Worm (Caenorhabditis elegans) whole organism, late embryonic: ENCODE results near the gene srj-5.
A peak's percentile ranks its signal among the peaks of the same experiment; 100 is the strongest.

Experiments
- C08G9.2 ChIP-seq: sonication (generic microtip); optimal IDR thresholded peaks from 2 replicates; lab custom pipeline; 2016; ENCODE audit warnings: mild to moderate bottlenecking, missing genetic modification characterization, moderate library complexity, missing compliant biosample characterization
- C38D4.7 ChIP-seq: fragments of 200-800 bp; sonication (Bioruptor generic); optimal IDR thresholded peaks from 2 replicates; lab custom pipeline; 2018; ENCODE audit warnings: mild to moderate bottlenecking, missing genetic modification characterization, moderate library complexity, missing compliant biosample characterization
- F13H6.1 ChIP-seq: sonication (generic microtip); optimal IDR thresholded peaks from 2 replicates; lab custom pipeline; 2016; ENCODE audit warnings: missing genetic modification characterization, missing compliant biosample characterization
- K02D7.2 ChIP-seq: sonication (generic microtip); optimal IDR thresholded peaks from 2 replicates; lab custom pipeline; 2017; ENCODE audit warnings: mild to moderate bottlenecking, missing genetic modification characterization, missing compliant biosample characterization
- K09A11.1 ChIP-seq: sonication (generic microtip); optimal IDR thresholded peaks from 2 replicates; lab custom pipeline; 2017; ENCODE audit warnings: antibody characterized with exemption, mild to moderate bottlenecking, missing genetic modification characterization, missing compliant biosample characterization; ENCODE audit not compliant: insufficient read depth
- T23F11.4 ChIP-seq: fragments of 200-800 bp; sonication (Bioruptor generic); optimal IDR thresholded peaks from 2 replicates; lab custom pipeline; 2018; ENCODE audit warnings: mild to moderate bottlenecking, missing genetic modification characterization, missing compliant biosample characterization
- ama-1 ChIP-seq: fragments of 150-350 bp; optimal IDR thresholded peaks from 2 replicates; lab custom pipeline; 2014
- ceh-24 ChIP-seq: sonication (generic microtip); optimal IDR thresholded peaks from 2 replicates; lab custom pipeline; 2016; ENCODE audit warnings: mild to moderate bottlenecking, missing genetic modification characterization, missing compliant biosample characterization
- ceh-45 ChIP-seq: fragments of 200-800 bp; sonication (Bioruptor generic); IDR thresholded peaks from 2 replicates; pipeline ENCODE4 v1.3.6; 2022; ENCODE audit warnings: missing genetic modification reagents, missing genetic modification characterization, missing compliant biosample characterization
- ceh-6 ChIP-seq: fragments of 200-800 bp; sonication (Bioruptor generic); optimal IDR thresholded peaks from 2 replicates; lab custom pipeline; 2018; ENCODE audit warnings: mild to moderate bottlenecking, missing genetic modification characterization, missing compliant biosample characterization
- che-1 ChIP-seq: sonication (generic microtip); optimal IDR thresholded peaks from 2 replicates; lab custom pipeline; 2016; ENCODE audit warnings: mild to moderate bottlenecking, missing genetic modification characterization, missing compliant biosample characterization
- elt-2 ChIP-seq: sonication (generic microtip); optimal IDR thresholded peaks from 2 replicates; lab custom pipeline; 2016; ENCODE audit warnings: missing genetic modification reagents, missing genetic modification characterization, missing compliant biosample characterization
- ets-4 ChIP-seq: sonication (generic microtip); optimal IDR thresholded peaks from 2 replicates; lab custom pipeline; 2016; ENCODE audit warnings: missing genetic modification characterization, missing compliant biosample characterization
- eyg-1 ChIP-seq: sonication (generic microtip); optimal IDR thresholded peaks from 2 replicates; lab custom pipeline; 2016; ENCODE audit warnings: missing genotype, missing genetic modification characterization, missing compliant biosample characterization
- fkh-10 ChIP-seq: fragments of 150-350 bp; optimal IDR thresholded peaks from 2 replicates; lab custom pipeline; 2014; ENCODE audit warnings: missing biosample characterization, missing genetic modification reagents, missing genetic modification characterization
- gmeb-2 ChIP-seq: sonication (generic microtip); optimal IDR thresholded peaks from 2 replicates; lab custom pipeline; 2016; ENCODE audit warnings: missing genetic modification characterization, inconsistent platforms, missing compliant biosample characterization
- hlh-30 ChIP-seq: sonication (generic microtip); optimal IDR thresholded peaks from 2 replicates; lab custom pipeline; 2017; ENCODE audit warnings: antibody characterized with exemption, missing genetic modification characterization, missing compliant biosample characterization; ENCODE audit not compliant: insufficient read depth
- lim-6 ChIP-seq: sonication (generic microtip); optimal IDR thresholded peaks from 2 replicates; lab custom pipeline; 2016; ENCODE audit warnings: missing genetic modification characterization, missing compliant biosample characterization
- lin-11 ChIP-seq: fragments of 200-800 bp; sonication (Bioruptor generic); optimal IDR thresholded peaks from 2 replicates; lab custom pipeline; 2018; ENCODE audit warnings: mild to moderate bottlenecking, missing genetic modification characterization, missing compliant biosample characterization
- madf-2 ChIP-seq: sonication (generic microtip); optimal IDR thresholded peaks from 2 replicates; lab custom pipeline; 2017; ENCODE audit warnings: missing genetic modification characterization, missing compliant biosample characterization
- mec-3 ChIP-seq: sonication (generic microtip); optimal IDR thresholded peaks from 2 replicates; lab custom pipeline; 2016; ENCODE audit warnings: borderline replicate concordance, missing genetic modification characterization, missing compliant biosample characterization
- nfya-1 ChIP-seq: sonication (generic microtip); optimal IDR thresholded peaks from 2 replicates; lab custom pipeline; 2017; ENCODE audit warnings: missing genetic modification characterization, mild to moderate bottlenecking, missing compliant biosample characterization, antibody characterized with exemption, moderate library complexity
- nhr-11 ChIP-seq: fragments of 150-350 bp; optimal IDR thresholded peaks from 2 replicates; lab custom pipeline; 2014; ENCODE audit warnings: missing biosample characterization, missing genetic modification characterization
- nhr-232 ChIP-seq: sonication (generic microtip); optimal IDR thresholded peaks from 2 replicates; lab custom pipeline; 2016; ENCODE audit warnings: missing genetic modification characterization, missing compliant biosample characterization
- npax-4 ChIP-seq: sonication (generic microtip); optimal IDR thresholded peaks from 2 replicates; lab custom pipeline; 2016; ENCODE audit warnings: missing genetic modification characterization, missing compliant biosample characterization
- pag-3 ChIP-seq: sonication (generic microtip); optimal IDR thresholded peaks from 2 replicates; lab custom pipeline; 2016; ENCODE audit warnings: missing compliant biosample characterization, missing genetic modification characterization, borderline replicate concordance
- pat-9 ChIP-seq: fragments of 200-800 bp; sonication (Bioruptor generic); optimal IDR thresholded peaks from 2 replicates; lab custom pipeline; 2018; ENCODE audit warnings: mild to moderate bottlenecking, missing genetic modification characterization, moderate library complexity, missing compliant biosample characterization
- pax-1 ChIP-seq: fragments of 150-350 bp; optimal IDR thresholded peaks from 2 replicates; lab custom pipeline; 2014; ENCODE audit warnings: missing biosample characterization, missing genetic modification characterization
- pha-2 ChIP-seq: sonication (generic microtip); optimal IDR thresholded peaks from 2 replicates; lab custom pipeline; 2017; ENCODE audit warnings: mild to moderate bottlenecking, missing genetic modification characterization, missing compliant biosample characterization
- pqm-1 ChIP-seq: sonication (generic microtip); optimal IDR thresholded peaks from 2 replicates; lab custom pipeline; 2016; ENCODE audit warnings: missing genetic modification characterization, missing compliant biosample characterization
- pros-1 ChIP-seq: fragments of 150-350 bp; optimal IDR thresholded peaks from 2 replicates; lab custom pipeline; 2014; ENCODE audit warnings: missing biosample characterization, missing genetic modification reagents, missing genetic modification characterization
- sox-4 ChIP-seq: sonication (generic microtip); optimal IDR thresholded peaks from 2 replicates; lab custom pipeline; 2017; ENCODE audit warnings: mild to moderate bottlenecking, missing genetic modification characterization, inconsistent platforms, missing compliant biosample characterization
- tbx-7 ChIP-seq: sonication (generic microtip); optimal IDR thresholded peaks from 2 replicates; lab custom pipeline; 2016; ENCODE audit warnings: missing genotype, missing genetic modification characterization, missing compliant biosample characterization
- ttx-3 ChIP-seq: sonication (generic microtip); optimal IDR thresholded peaks from 2 replicates; lab custom pipeline; 2016; ENCODE audit warnings: missing genetic modification reagents, missing genetic modification characterization, missing compliant biosample characterization
- unc-42 ChIP-seq: sonication (generic microtip); optimal IDR thresholded peaks from 2 replicates; lab custom pipeline; 2016; ENCODE audit warnings: missing genotype, missing genetic modification characterization, missing compliant biosample characterization
- zip-5 ChIP-seq: sonication (generic microtip); optimal IDR thresholded peaks from 2 replicates; lab custom pipeline; 2016; ENCODE audit warnings: missing genetic modification characterization, missing compliant biosample characterization
- ztf-16 ChIP-seq: sonication (generic microtip); optimal IDR thresholded peaks from 2 replicates; lab custom pipeline; 2017; ENCODE audit warnings: missing genetic modification characterization, missing compliant biosample characterization

Gene srj-5

ce11 chrV:642750-643149 lies 10.1 kb downstream of the srj-5 start, which contains the start of gene nhr-190:
Gene nhr-190 (minus strand): TSS chrV:642924.
- TF ChIP-seq hlh-30 (peak; percentile 29), nfya-1 (peak; percentile 18), ama-1 (lab: Kevin White, UChicago) (no peak)

- no peak for TF ChIP-seq K02D7.2 (tag; lab: Kevin White, UChicago)
- TF ChIP-seq lim-6 (tag; lab: Kevin White, UChicago): no peak
- TF ChIP-seq ceh-6 (GFP tag; lab: Kevin White, UChicago): no peak
Measured at ce11 chrV:638328-638727, 14.5 kb downstream of the srj-5 start, which contains the start of gene srj-37. Gene srj-37 (plus strand): TSS chrV:638628.

ce11 chrV:636281-636680 lies 16.6 kb downstream of the srj-5 start, which contains the start of gene pals-31:
Gene pals-31 (plus strand): TSS chrV:636581.
- TF ChIP-seq sox-4 (tag; lab: Kevin White, UChicago) (no peak), T23F11.4 (GFP tag; lab: Kevin White, UChicago) (no peak), pat-9 (tag; lab: Kevin White, UChicago) (no peak), madf-2 (tag; lab: Kevin White, UChicago) (no peak), ama-1 (lab: Kevin White, UChicago) (no peak), gmeb-2 (no peak)

ce11 chrV:635630-636029 lies 17.2 kb downstream of the srj-5 start:
- peak; percentile 28 for TF ChIP-seq hlh-30
- no peak for TF ChIP-seq tbx-7 (tag; lab: Kevin White, UChicago)
- TF ChIP-seq, all 69 proteins: peak for 1

- TF ChIP-seq nhr-11 (tag; lab: Kevin White, UChicago): no peak
- TF ChIP-seq sox-4 (tag; lab: Kevin White, UChicago): no peak
- TF ChIP-seq fkh-10 (GFP tag; lab: Kevin White, UChicago): no peak
- TF ChIP-seq nhr-232 (tag; lab: Kevin White, UChicago): no peak
- TF ChIP-seq eyg-1 (tag; lab: Kevin White, UChicago): no peak
- no peak for TF ChIP-seq ztf-16 (tag; lab: Kevin White, UChicago)
- no peak for TF ChIP-seq hlh-30
- no peak for TF ChIP-seq C08G9.2 (tag; lab: Kevin White, UChicago)
- TF ChIP-seq gmeb-2: no peak
- no peak for TF ChIP-seq pax-1 (tag; lab: Kevin White, UChicago)
- TF ChIP-seq ceh-24 (tag; lab: Kevin White, UChicago): no peak
- TF ChIP-seq, all 69 proteins: peak for 0
Measured at ce11 chrV:634855-635254, 18.0 kb downstream of the srj-5 start, which contains the start of gene F48G7.10. Gene F48G7.10 (minus strand): TSS chrV:634955.

ce11 chrV:631832-632231 lies 21.0 kb downstream of the srj-5 start:
- no peak for TF ChIP-seq ets-4 (tag; lab: Kevin White, UChicago)
- no peak for TF ChIP-seq pros-1 (tag; lab: Kevin White, UChicago)
- TF ChIP-seq zip-5 (tag; lab: Kevin White, UChicago): no peak
- TF ChIP-seq che-1: no peak
- no peak for TF ChIP-seq ama-1 (lab: Kevin White, UChicago)
- TF ChIP-seq nhr-11 (tag; lab: Kevin White, UChicago): no peak
- no peak for TF ChIP-seq npax-4
- no peak for TF ChIP-seq pqm-1 (tag; lab: Kevin White, UChicago)
- TF ChIP-seq K09A11.1 (tag; lab: Kevin White, UChicago): no peak
- TF ChIP-seq, all 69 proteins: peak for 0

ce11 chrV:628527-628926 lies 24.3 kb downstream of the srj-5 start, which contains the start of gene F48G7.9:
Gene F48G7.9 (minus strand): TSS chrV:628627.
- TF ChIP-seq pax-1 (tag; lab: Kevin White, UChicago) (no peak), hlh-30 (no peak), elt-2 (no peak), K09A11.1 (tag; lab: Kevin White, UChicago) (no peak), eyg-1 (tag; lab: Kevin White, UChicago) (no peak), ttx-3 (tag; lab: Kevin White, UChicago) (no peak), ets-4 (tag; lab: Kevin White, UChicago) (no peak), lim-6 (tag; lab: Kevin White, UChicago) (no peak), ceh-6 (GFP tag; lab: Kevin White, UChicago) (no peak), lin-11 (tag; lab: Kevin White, UChicago) (no peak), F13H6.1 (no peak), pag-3 (tag; lab: Kevin White, UChicago) (no peak), unc-42 (tag; lab: Kevin White, UChicago) (no peak), pha-2 (tag; lab: Kevin White, UChicago) (no peak), pat-9 (tag; lab: Kevin White, UChicago) (no peak), ceh-45 (no peak), C38D4.7 (no peak), mec-3 (no peak)
